Worm (Caenorhabditis elegans) whole organism, young adult: ENCODE results near the gene Y73F8A.36.

Experiments
- B0019.2 ChIP-seq: fragments of 200-800 bp; sonication (Bioruptor generic); conservative IDR thresholded peaks from 2 replicates; pipeline ENCODE4 v1.3.6; 2022; ENCODE audit warnings: missing genetic modification reagents, missing genetic modification characterization, missing compliant biosample characterization
- B0261.1 ChIP-seq: sonication (generic microtip); optimal IDR thresholded peaks from 2 replicates; lab custom pipeline; 2016; ENCODE audit warnings: mild to moderate bottlenecking, missing genetic modification characterization, moderate library complexity, missing compliant biosample characterization
- D2030.7 ChIP-seq: fragments of 200-800 bp; sonication (Bioruptor generic); IDR thresholded peaks from 2 replicates; pipeline ENCODE4 v1.3.6; 2022; ENCODE audit warnings: missing genetic modification reagents, missing genetic modification characterization, missing compliant biosample characterization
- F10E7.11 ChIP-seq: sonication (generic microtip); optimal IDR thresholded peaks from 2 replicates; lab custom pipeline; 2017; ENCODE audit warnings: mild to moderate bottlenecking, missing genetic modification characterization, moderate library complexity, missing compliant biosample characterization
- F33H1.4 ChIP-seq: fragments of 200-800 bp; sonication (Bioruptor generic); IDR thresholded peaks from 2 replicates; pipeline ENCODE4 v1.3.6; 2022; ENCODE audit warnings: missing genetic modification reagents, missing genetic modification characterization, missing compliant biosample characterization
- F39B2.1 ChIP-seq: fragments of 200-800 bp; sonication (Bioruptor generic); IDR thresholded peaks from 2 replicates; pipeline ENCODE4 v1.3.6; 2022; ENCODE audit warnings: missing genetic modification reagents, missing genetic modification characterization, missing compliant biosample characterization
- F49E8.2 ChIP-seq: sonication (generic microtip); optimal IDR thresholded peaks from 3 replicates; lab custom pipeline; 2017; ENCODE audit warnings: missing genetic modification characterization, mild to moderate bottlenecking, missing compliant biosample characterization, antibody characterized with exemption, moderate library complexity; ENCODE audit not compliant: insufficient read depth
- F52B5.7 ChIP-seq: sonication (generic microtip); optimal IDR thresholded peaks from 2 replicates; lab custom pipeline; 2016; ENCODE audit warnings: mild to moderate bottlenecking, missing genetic modification characterization, missing compliant biosample characterization
- F57C9.4 ChIP-seq: sonication (generic microtip); optimal IDR thresholded peaks from 2 replicates; lab custom pipeline; 2017; ENCODE audit warnings: mild to moderate bottlenecking, missing genetic modification characterization, missing compliant biosample characterization
- Y53G8AR.9 ChIP-seq: fragments of 200-800 bp; sonication (Bioruptor generic); conservative IDR thresholded peaks from 2 replicates; pipeline ENCODE4 v1.3.6; 2022; ENCODE audit warnings: missing genetic modification reagents, missing genetic modification characterization, missing compliant biosample characterization
- Y56A3A.18 ChIP-seq: fragments of 200-800 bp; sonication (Bioruptor generic); IDR thresholded peaks from 2 replicates; pipeline ENCODE4 v1.3.6; 2022; ENCODE audit warnings: missing genetic modification reagents, missing genetic modification characterization, missing compliant biosample characterization
- Y67H2A.10 ChIP-seq: fragments of 200-800 bp; sonication (Bioruptor generic); conservative IDR thresholded peaks from 2 replicates; pipeline ENCODE4 v1.3.6; 2022; ENCODE audit warnings: missing genetic modification reagents, missing genetic modification characterization, missing compliant biosample characterization
- ZK185.1 ChIP-seq: sonication (generic microtip); optimal IDR thresholded peaks from 2 replicates; lab custom pipeline; 2016; ENCODE audit warnings: mild to moderate bottlenecking, missing genetic modification characterization, missing compliant biosample characterization; ENCODE audit not compliant: poor library complexity, severe bottlenecking
- aptf-2 ChIP-seq: fragments of 200-800 bp; sonication (Bioruptor generic); conservative IDR thresholded peaks from 2 replicates; pipeline ENCODE4 v1.3.6; 2022; ENCODE audit warnings: missing genetic modification reagents, missing genetic modification characterization, missing compliant biosample characterization
- attf-6 ChIP-seq: fragments of 200-800 bp; sonication (Bioruptor generic); IDR thresholded peaks from 2 replicates; pipeline ENCODE4 v1.3.6; 2022; ENCODE audit warnings: missing genetic modification reagents, missing genetic modification characterization, missing compliant biosample characterization
- bed-2 ChIP-seq: fragments of 200-800 bp; sonication (Bioruptor generic); IDR thresholded peaks from 2 replicates; pipeline ENCODE4 v1.3.6; 2022; ENCODE audit warnings: missing genetic modification reagents, missing genetic modification characterization, missing compliant biosample characterization
- ceh-27 ChIP-seq: fragments of 200-800 bp; sonication (Bioruptor generic); optimal IDR thresholded peaks from 2 replicates; lab custom pipeline; 2018; ENCODE audit warnings: mild to moderate bottlenecking, missing genetic modification characterization, moderate library complexity, missing compliant biosample characterization
- chd-7 ChIP-seq: sonication (generic microtip); optimal IDR thresholded peaks from 2 replicates; lab custom pipeline; 2016; ENCODE audit warnings: mild to moderate bottlenecking, missing genetic modification characterization, moderate library complexity, missing compliant biosample characterization
- ekl-4 ChIP-seq: fragments of 200-800 bp; sonication (Bioruptor generic); IDR thresholded peaks from 2 replicates; pipeline ENCODE4 v1.3.6; 2022; ENCODE audit warnings: missing genetic modification reagents, missing genetic modification characterization, missing compliant biosample characterization
- hlh-12 ChIP-seq: sonication (generic microtip); optimal IDR thresholded peaks from 2 replicates; lab custom pipeline; 2016; ENCODE audit warnings: missing genetic modification characterization, missing compliant biosample characterization
- hmg-1.2 ChIP-seq: fragments of 200-800 bp; sonication (Bioruptor generic); IDR thresholded peaks from 2 replicates; pipeline ENCODE4 v1.3.6; 2022; ENCODE audit warnings: missing genetic modification reagents, missing genetic modification characterization, missing compliant biosample characterization
- let-607 ChIP-seq, 2 experiments: fragments of 200-800 bp in 1 of 2; sonication (Bioruptor generic) in 1 of 2; sonication (generic microtip) in 1 of 2; optimal IDR thresholded peaks; 2 replicates each; lab custom pipeline; 2016 to 2018; ENCODE audit warnings: mild to moderate bottlenecking in 2 of 2, missing compliant biosample characterization in 2 of 2, missing genetic modification characterization in 2 of 2, moderate library complexity in 2 of 2, missing genotype in 1 of 2
- lin-35 ChIP-seq, 3 experiments: fragments of 150-350 bp in 2 of 3; sonication (generic microtip) in 1 of 3; optimal IDR thresholded peaks; 2 replicates each; lab custom pipeline; 2014 to 2018; ENCODE audit warnings: missing biosample characterization in 3 of 3, missing genetic modification characterization in 3 of 3, missing genetic modification reagents in 3 of 3
- lin-54 ChIP-seq: fragments of 200-800 bp; sonication (Bioruptor generic); optimal IDR thresholded peaks from 2 replicates; lab custom pipeline; 2018; ENCODE audit warnings: mild to moderate bottlenecking, missing genetic modification characterization, missing compliant biosample characterization
- lsl-1 ChIP-seq: fragments of 200-800 bp; sonication (Bioruptor generic); optimal IDR thresholded peaks from 2 replicates; lab custom pipeline; 2018; ENCODE audit warnings: mild to moderate bottlenecking, missing genetic modification characterization, moderate library complexity, missing compliant biosample characterization
- madf-10 ChIP-seq: sonication (generic microtip); optimal IDR thresholded peaks from 2 replicates; lab custom pipeline; 2016; ENCODE audit warnings: mild to moderate bottlenecking, missing genetic modification characterization, missing compliant biosample characterization
- madf-6 ChIP-seq: fragments of 200-800 bp; sonication (Bioruptor generic); IDR thresholded peaks from 2 replicates; pipeline ENCODE4 v1.3.6; 2022; ENCODE audit warnings: missing genetic modification reagents, missing genetic modification characterization, missing compliant biosample characterization
- madf-8 ChIP-seq: fragments of 200-800 bp; sonication (Bioruptor generic); conservative IDR thresholded peaks from 2 replicates; pipeline ENCODE4 v1.3.6; 2022; ENCODE audit warnings: missing genetic modification reagents, missing genetic modification characterization, missing compliant biosample characterization
- mxl-1 ChIP-seq: sonication (generic microtip); optimal IDR thresholded peaks from 2 replicates; lab custom pipeline; 2016; ENCODE audit warnings: missing genetic modification characterization, missing compliant biosample characterization
- pbrm-1 ChIP-seq: fragments of 200-800 bp; sonication (Bioruptor generic); IDR thresholded peaks from 2 replicates; pipeline ENCODE4 v1.3.6; 2022; ENCODE audit warnings: missing genetic modification reagents, missing genetic modification characterization, missing compliant biosample characterization
- rcor-1 ChIP-seq: fragments of 200-800 bp; sonication (Bioruptor generic); IDR thresholded peaks from 2 replicates; pipeline ENCODE4 v1.3.6; 2022; ENCODE audit warnings: missing genetic modification reagents, missing genetic modification characterization, missing compliant biosample characterization
- repo-1 ChIP-seq: sonication (generic microtip); optimal IDR thresholded peaks from 2 replicates; lab custom pipeline; 2017; ENCODE audit warnings: mild to moderate bottlenecking, missing genetic modification characterization, missing compliant biosample characterization
- rpc-1 ChIP-seq, 2 experiments: fragments of 150-350 bp in 1 of 2; sonication (generic microtip) in 1 of 2; optimal IDR thresholded peaks; 2 replicates each; lab custom pipeline; 2014 to 2018; ENCODE audit warnings: missing biosample characterization in 1 of 2, missing genetic modification characterization in 1 of 2, missing genetic modification reagents in 1 of 2, missing genotype in 1 of 2
- snpc-1.1 ChIP-seq: sonication (generic microtip); optimal IDR thresholded peaks from 2 replicates; lab custom pipeline; 2017; ENCODE audit warnings: missing genetic modification characterization, mild to moderate bottlenecking, missing compliant biosample characterization, antibody characterized with exemption, moderate library complexity, missing genotype, missing genetic modification reagents; ENCODE audit not compliant: insufficient read depth
- snpc-1.3 ChIP-seq: sonication (generic microtip); optimal IDR thresholded peaks from 2 replicates; lab custom pipeline; 2017; ENCODE audit warnings: missing genetic modification characterization, mild to moderate bottlenecking, missing compliant biosample characterization, antibody characterized with exemption, moderate library complexity, missing genotype, missing genetic modification reagents; ENCODE audit not compliant: insufficient read depth
- snpc-3.4 ChIP-seq: sonication (generic microtip); optimal IDR thresholded peaks from 2 replicates; lab custom pipeline; 2017; ENCODE audit warnings: missing genetic modification characterization, mild to moderate bottlenecking, missing compliant biosample characterization, antibody characterized with exemption, moderate library complexity, missing genotype, missing genetic modification reagents
- snpc-4 ChIP-seq, 5 experiments: fragments of 150-350 bp in 1 of 5; sonication (generic microtip) in 4 of 5; optimal IDR thresholded peaks; 2 replicates each; lab custom pipeline; 2014 to 2018; ENCODE audit warnings: missing genetic modification characterization in 5 of 5, missing biosample characterization in 3 of 5, antibody characterized with exemption in 2 of 5, mild to moderate bottlenecking in 2 of 5, missing compliant biosample characterization in 2 of 5, missing genotype in 2 of 5, moderate library complexity in 2 of 5, missing genetic modification reagents in 1 of 5
- sptf-2 ChIP-seq: fragments of 200-800 bp; sonication (Bioruptor generic); optimal IDR thresholded peaks from 2 replicates; lab custom pipeline; 2018; ENCODE audit warnings: mild to moderate bottlenecking, missing genetic modification characterization, missing compliant biosample characterization
- tbp1 ChIP-seq: fragments of 200-800 bp; sonication (Bioruptor generic); optimal IDR thresholded peaks from 2 replicates; lab custom pipeline; 2018; ENCODE audit warnings: mild to moderate bottlenecking, missing genetic modification characterization, missing compliant biosample characterization
- unc-130 ChIP-seq: sonication (generic microtip); optimal IDR thresholded peaks from 2 replicates; lab custom pipeline; 2016; ENCODE audit warnings: missing genetic modification reagents, missing genetic modification characterization, missing compliant biosample characterization
- zfh-2 ChIP-seq: fragments of 200-800 bp; sonication (Bioruptor generic); conservative IDR thresholded peaks from 2 replicates; pipeline ENCODE4 v1.3.6; 2022; ENCODE audit warnings: missing genetic modification reagents, missing genetic modification characterization, missing compliant biosample characterization
- ztf-18 ChIP-seq: sonication (generic microtip); optimal IDR thresholded peaks from 2 replicates; lab custom pipeline; 2016; ENCODE audit warnings: missing genotype, mild to moderate bottlenecking, missing genetic modification characterization, missing compliant biosample characterization

Y73F8A.36 gene

DNA sequence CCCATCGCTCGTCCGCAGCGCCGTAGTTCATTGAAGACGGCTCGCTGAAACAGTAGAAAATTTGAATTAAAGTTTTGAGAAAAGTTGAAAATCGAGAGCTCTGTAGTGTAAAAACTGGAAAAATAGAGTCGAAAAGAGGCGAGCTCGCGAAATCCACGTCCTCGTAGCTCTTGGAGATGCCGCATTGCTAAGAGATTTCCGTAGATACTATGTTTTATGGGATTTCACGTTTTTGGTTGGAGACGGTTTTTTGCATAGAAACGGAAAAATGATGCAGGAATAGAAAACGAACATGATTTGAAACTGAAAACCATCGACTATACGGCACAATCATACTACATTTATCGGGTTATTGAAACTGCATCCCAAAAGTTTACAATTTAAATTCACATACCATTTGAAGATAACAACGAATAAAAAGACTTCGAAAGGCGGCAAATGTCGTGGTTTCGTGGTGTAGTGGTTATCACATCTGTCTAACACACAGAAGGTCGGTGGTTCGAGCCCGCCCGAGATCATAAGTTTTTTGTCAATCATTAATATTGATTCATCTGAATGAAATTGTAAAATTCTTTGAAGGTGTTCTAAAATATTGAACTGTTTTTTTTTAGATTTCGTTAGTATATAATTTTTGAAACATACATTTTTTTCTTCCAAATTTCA, 10.7 kb upstream of the Y73F8A.36 start, which contains the start of gene pkd-2:
TSS of gene pkd-2 (minus strand) at position 51 of the 663 bp plus-strand sequence.
- TF ChIP-seq ZK185.1 (tag; lab: Kevin White, UChicago) (peak; percentile 32), B0019.2 (GFP tag; lab: Robert Waterston, UW) (0 out of 2 replicates have a peak, but pooled peaks have one; percentile 12), Y67H2A.10 (GFP tag; lab: Robert Waterston, UW) (no peak), lin-54 (GFP tag; lab: Kevin White, UChicago) (peak; percentile 49), madf-8 (GFP tag; lab: Robert Waterston, UW) (no peak), rcor-1 (GFP tag; lab: Robert Waterston, UW) (peak; percentile 61), Y56A3A.18 (0 out of 2 replicates have a peak, but pooled peaks have one; percentile 14), snpc-1.3 (tag; lab: Kevin White, UChicago) (peak; percentile 77), tbp1 (GFP tag; lab: Kevin White, UChicago) (peak; percentile 88), snpc-3.4 (tag; lab: Kevin White, UChicago) (peak; percentile 13), pbrm-1 (GFP tag; lab: Robert Waterston, UW) (0 out of 2 replicates have a peak, but pooled peaks have one; percentile 71), snpc-4 (GFP tag; optimal IDR thresholded peaks at IDR 0.05; lab: Kevin White, UChicago) (peak; percentile 93), snpc-4 (tag; optimal IDR thresholded peaks at IDR 0.05; lab: Kevin White, UChicago) (peak; percentile 25 to 98 (median 96)), B0261.1 (tag; lab: Kevin White, UChicago) (peak; percentile 65), mxl-1 (tag; lab: Kevin White, UChicago) (no peak), attf-6 (GFP tag; lab: Robert Waterston, UW) (peak; percentile 99), lsl-1 (GFP tag; lab: Kevin White, UChicago) (peak; percentile 15), snpc-1.1 (tag; lab: Kevin White, UChicago) (peak; percentile 57), D2030.7 (peak; percentile 64), rpc-1 (optimal IDR thresholded peaks at IDR 0.05; lab: Kevin White, UChicago) (peak; percentile 72), rpc-1 (tag; optimal IDR thresholded peaks at IDR 0.05; lab: Kevin White, UChicago) (peak; percentile 79), hmg-1.2 (GFP tag; lab: Robert Waterston, UW) (0 out of 2 replicates have a peak, but pooled peaks have one; percentile 17), F49E8.2 (peak; percentile 22), lin-35 (GFP tag; optimal IDR thresholded peaks at IDR 0.05; lab: Kevin White, UChicago) (peak in 1 of 3 experiments; percentile 0), bed-2 (GFP tag; lab: Robert Waterston, UW) (no peak), F10E7.11 (no peak)

DNA sequence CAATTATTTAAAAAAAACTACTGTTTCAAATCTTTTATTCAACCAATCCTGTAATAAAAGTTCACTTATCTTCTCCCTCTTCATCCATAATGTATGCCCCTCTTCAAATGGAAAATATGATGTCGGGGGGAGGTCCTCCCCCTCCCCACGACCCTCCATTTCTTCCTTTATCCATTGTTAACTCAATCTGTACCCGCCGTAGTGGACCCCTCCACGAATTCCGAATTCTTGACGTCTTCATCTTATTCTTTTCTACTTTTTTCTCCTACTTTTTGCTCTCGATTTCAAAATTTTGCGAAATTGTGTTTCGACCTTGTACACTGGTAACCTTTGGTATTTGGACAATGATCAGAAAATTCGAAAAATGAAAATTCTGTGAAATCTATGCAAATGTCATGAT, 9.9 kb upstream of the Y73F8A.36 start, which contains the start of gene lgc-52:
TSS of gene lgc-52 (plus strand) at position 268 of the 400 bp plus-strand sequence.
- TF ChIP-seq aptf-2 (GFP tag; lab: Robert Waterston, UW) (no peak), let-607 (tag; optimal IDR thresholded peaks at IDR 0.05; lab: Kevin White, UChicago) (no peak), hlh-12 (tag; lab: Kevin White, UChicago) (no peak)

DNA sequence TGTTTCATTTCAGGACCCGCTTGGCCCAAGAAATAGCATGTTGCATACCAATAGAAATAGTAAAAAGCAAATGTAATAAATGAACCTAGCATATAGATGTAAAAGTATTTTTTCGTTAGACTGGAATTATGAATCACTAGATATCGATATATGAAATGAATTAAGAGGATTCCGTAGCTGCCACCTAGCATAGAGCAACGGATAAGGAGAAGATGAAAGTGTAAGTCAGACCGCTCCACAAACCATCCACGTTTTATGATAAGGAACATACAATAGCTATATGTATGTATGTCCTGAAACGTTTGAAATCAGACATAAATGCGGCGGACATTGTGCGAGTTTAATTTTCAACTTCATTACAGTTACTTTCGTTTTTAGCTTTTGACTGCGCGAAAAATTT, 5.3 kb downstream of the Y73F8A.36 start:
- TF ChIP-seq repo-1 (tag; lab: Kevin White, UChicago) (no peak), ceh-27 (GFP tag; lab: Kevin White, UChicago) (no peak), ztf-18 (tag; lab: Kevin White, UChicago) (no peak), chd-7 (no peak), F33H1.4 (no peak), zfh-2 (no peak), ekl-4 (GFP tag; lab: Robert Waterston, UW) (no peak), lsl-1 (GFP tag; lab: Kevin White, UChicago) (no peak), madf-6 (GFP tag; lab: Robert Waterston, UW) (no peak), sptf-2 (no peak), snpc-3.4 (tag; lab: Kevin White, UChicago) (no peak), Y53G8AR.9 (GFP tag; lab: Robert Waterston, UW) (no peak), unc-130 (GFP tag; lab: Kevin White, UChicago) (no peak), F39B2.1 (GFP tag; lab: Robert Waterston, UW) (no peak), F57C9.4 (no peak), madf-10 (tag; lab: Kevin White, UChicago) (no peak), F52B5.7 (no peak), lin-35 (GFP tag; optimal IDR thresholded peaks at IDR 0.05; lab: Kevin White, UChicago) (no peak)
